Worm (Caenorhabditis elegans) whole organism, young adult: Measurements from ENCODE around the gene T28A11.22.

ENCODE experiments used
- B0019.2 ChIP-seq: fragments of 200-800 bp; sonication (Bioruptor generic); conservative IDR thresholded peaks from 2 replicates; pipeline ENCODE4 v1.3.6; 2022; ENCODE audit warnings: missing genetic modification reagents, missing genetic modification characterization, missing compliant biosample characterization
- B0336.3 ChIP-seq: fragments of 200-800 bp; sonication (Bioruptor generic); IDR thresholded peaks from 2 replicates; pipeline ENCODE4 v1.3.6; 2022; ENCODE audit warnings: missing genetic modification characterization, missing compliant biosample characterization
- D2030.7 ChIP-seq: fragments of 200-800 bp; sonication (Bioruptor generic); IDR thresholded peaks from 2 replicates; pipeline ENCODE4 v1.3.6; 2022; ENCODE audit warnings: missing genetic modification reagents, missing genetic modification characterization, missing compliant biosample characterization
- F10E7.11 ChIP-seq: sonication (generic microtip); optimal IDR thresholded peaks from 2 replicates; lab custom pipeline; 2017; ENCODE audit warnings: mild to moderate bottlenecking, missing genetic modification characterization, moderate library complexity, missing compliant biosample characterization
- K11D2.4 ChIP-seq: fragments of 200-800 bp; sonication (Bioruptor generic); IDR thresholded peaks from 2 replicates; pipeline ENCODE4 v1.3.6; 2022; ENCODE audit warnings: missing genetic modification reagents, missing genetic modification characterization, missing compliant biosample characterization
- K12H6.12 ChIP-seq: fragments of 200-800 bp; sonication (Bioruptor generic); optimal IDR thresholded peaks from 2 replicates; lab custom pipeline; 2018; ENCODE audit warnings: mild to moderate bottlenecking, missing genetic modification characterization, missing compliant biosample characterization
- Y53F4B.3 ChIP-seq: fragments of 200-800 bp; sonication (Bioruptor generic); IDR thresholded peaks from 2 replicates; pipeline ENCODE4 v1.3.6; 2022; ENCODE audit warnings: missing genetic modification reagents, missing genetic modification characterization, missing compliant biosample characterization
- Y56A3A.18 ChIP-seq: fragments of 200-800 bp; sonication (Bioruptor generic); IDR thresholded peaks from 2 replicates; pipeline ENCODE4 v1.3.6; 2022; ENCODE audit warnings: missing genetic modification reagents, missing genetic modification characterization, missing compliant biosample characterization
- Y95B8A.8 ChIP-seq: fragments of 200-800 bp; sonication (Bioruptor generic); IDR thresholded peaks from 2 replicates; pipeline ENCODE4 v1.3.6; 2022; ENCODE audit warnings: missing genetic modification reagents, missing genetic modification characterization, missing compliant biosample characterization
- ZK185.1 ChIP-seq: sonication (generic microtip); optimal IDR thresholded peaks from 2 replicates; lab custom pipeline; 2016; ENCODE audit warnings: mild to moderate bottlenecking, missing genetic modification characterization, missing compliant biosample characterization; ENCODE audit not compliant: poor library complexity, severe bottlenecking
- ama-1 ChIP-seq, 3 experiments: fragments of 150-350 bp in 1 of 3; sonication (generic microtip) in 2 of 3; optimal IDR thresholded peaks; 2 replicates each; lab custom pipeline; 2014 to 2018; ENCODE audit warnings: missing biosample characterization in 2 of 3, missing genetic modification characterization in 2 of 3, missing genetic modification reagents in 2 of 3
- atf-7 ChIP-seq: sonication (generic microtip); optimal IDR thresholded peaks from 2 replicates; lab custom pipeline; 2017; ENCODE audit warnings: mild to moderate bottlenecking, missing genetic modification characterization, missing compliant biosample characterization
- bed-1 ChIP-seq: fragments of 200-800 bp; sonication (Bioruptor generic); IDR thresholded peaks from 2 replicates; pipeline ENCODE4 v1.3.6; 2022; ENCODE audit warnings: missing genetic modification reagents, missing genetic modification characterization, missing compliant biosample characterization
- ceh-100 ChIP-seq: fragments of 200-800 bp; sonication (Bioruptor generic); IDR thresholded peaks from 2 replicates; pipeline ENCODE4 v1.3.6; 2022; ENCODE audit warnings: missing genetic modification reagents, missing genetic modification characterization, missing compliant biosample characterization
- die-1 ChIP-seq: sonication (generic microtip); optimal IDR thresholded peaks from 2 replicates; lab custom pipeline; 2016; ENCODE audit warnings: missing genotype, mild to moderate bottlenecking, missing genetic modification characterization, missing compliant biosample characterization
- dox-1 ChIP-seq: fragments of 200-800 bp; sonication (Bioruptor generic); IDR thresholded peaks from 2 replicates; pipeline ENCODE4 v1.3.6; 2022; ENCODE audit warnings: missing genetic modification reagents, missing genetic modification characterization, missing compliant biosample characterization
- dpff-1 ChIP-seq: sonication (generic microtip); optimal IDR thresholded peaks from 2 replicates; lab custom pipeline; 2017; ENCODE audit warnings: mild to moderate bottlenecking, missing genetic modification characterization, missing compliant biosample characterization
- egrh-3 ChIP-seq: fragments of 200-800 bp; sonication (Bioruptor generic); IDR thresholded peaks from 2 replicates; pipeline ENCODE4 v1.3.6; 2022; ENCODE audit warnings: missing genetic modification reagents, missing genetic modification characterization, missing compliant biosample characterization
- gei-17 ChIP-seq: fragments of 200-800 bp; sonication (Bioruptor generic); optimal IDR thresholded peaks from 2 replicates; lab custom pipeline; 2018; ENCODE audit warnings: mild to moderate bottlenecking, missing genetic modification characterization, missing compliant biosample characterization
- hmg-1.2 ChIP-seq: fragments of 200-800 bp; sonication (Bioruptor generic); IDR thresholded peaks from 2 replicates; pipeline ENCODE4 v1.3.6; 2022; ENCODE audit warnings: missing genetic modification reagents, missing genetic modification characterization, missing compliant biosample characterization
- hsf-1 ChIP-seq: fragments of 200-800 bp; sonication (Bioruptor generic); IDR thresholded peaks from 2 replicates; pipeline ENCODE4 v1.3.6; 2022; ENCODE audit warnings: missing genetic modification reagents, missing genetic modification characterization, missing compliant biosample characterization
- let-607 ChIP-seq, 2 experiments: fragments of 200-800 bp in 1 of 2; sonication (Bioruptor generic) in 1 of 2; sonication (generic microtip) in 1 of 2; optimal IDR thresholded peaks; 2 replicates each; lab custom pipeline; 2016 to 2018; ENCODE audit warnings: mild to moderate bottlenecking in 2 of 2, missing compliant biosample characterization in 2 of 2, missing genetic modification characterization in 2 of 2, moderate library complexity in 2 of 2, missing genotype in 1 of 2
- lin-40 ChIP-seq: sonication (generic microtip); optimal IDR thresholded peaks from 2 replicates; lab custom pipeline; 2016; ENCODE audit warnings: missing genetic modification characterization, mild to moderate bottlenecking, missing compliant biosample characterization, missing genotype, missing genetic modification reagents
- lsl-1 ChIP-seq: fragments of 200-800 bp; sonication (Bioruptor generic); optimal IDR thresholded peaks from 2 replicates; lab custom pipeline; 2018; ENCODE audit warnings: mild to moderate bottlenecking, missing genetic modification characterization, moderate library complexity, missing compliant biosample characterization
- madf-3 ChIP-seq: fragments of 200-800 bp; sonication (Bioruptor generic); IDR thresholded peaks from 2 replicates; pipeline ENCODE4 v1.3.6; 2022; ENCODE audit warnings: missing genetic modification reagents, missing genetic modification characterization, missing compliant biosample characterization
- mel-28 ChIP-seq: sonication (generic microtip); optimal IDR thresholded peaks from 2 replicates; lab custom pipeline; 2016; ENCODE audit warnings: borderline replicate concordance, mild to moderate bottlenecking, missing genetic modification characterization, missing compliant biosample characterization
- mxl-1 ChIP-seq: sonication (generic microtip); optimal IDR thresholded peaks from 2 replicates; lab custom pipeline; 2016; ENCODE audit warnings: missing genetic modification characterization, missing compliant biosample characterization
- nfyb-1 ChIP-seq: fragments of 200-800 bp; sonication (Bioruptor generic); IDR thresholded peaks from 2 replicates; pipeline ENCODE4 v1.3.6; 2022; ENCODE audit warnings: missing genetic modification reagents, missing genetic modification characterization, missing compliant biosample characterization
- nhr-90 ChIP-seq: sonication (generic microtip); optimal IDR thresholded peaks from 2 replicates; lab custom pipeline; 2016; ENCODE audit warnings: missing genotype, mild to moderate bottlenecking, missing genetic modification characterization, missing compliant biosample characterization
- pbrm-1 ChIP-seq: fragments of 200-800 bp; sonication (Bioruptor generic); IDR thresholded peaks from 2 replicates; pipeline ENCODE4 v1.3.6; 2022; ENCODE audit warnings: missing genetic modification reagents, missing genetic modification characterization, missing compliant biosample characterization
- snpc-4 ChIP-seq, 5 experiments: fragments of 150-350 bp in 1 of 5; sonication (generic microtip) in 4 of 5; optimal IDR thresholded peaks; 2 replicates each; lab custom pipeline; 2014 to 2018; ENCODE audit warnings: missing genetic modification characterization in 5 of 5, missing biosample characterization in 3 of 5, antibody characterized with exemption in 2 of 5, mild to moderate bottlenecking in 2 of 5, missing compliant biosample characterization in 2 of 5, missing genotype in 2 of 5, moderate library complexity in 2 of 5, missing genetic modification reagents in 1 of 5
- unc-130 ChIP-seq: sonication (generic microtip); optimal IDR thresholded peaks from 2 replicates; lab custom pipeline; 2016; ENCODE audit warnings: missing genetic modification reagents, missing genetic modification characterization, missing compliant biosample characterization
- unc-62 ChIP-seq: fragments of 150-350 bp; optimal IDR thresholded peaks from 2 replicates; lab custom pipeline; 2014; ENCODE audit warnings: missing biosample characterization, missing genetic modification reagents, missing genetic modification characterization
- zfh-2 ChIP-seq: fragments of 200-800 bp; sonication (Bioruptor generic); conservative IDR thresholded peaks from 2 replicates; pipeline ENCODE4 v1.3.6; 2022; ENCODE audit warnings: missing genetic modification reagents, missing genetic modification characterization, missing compliant biosample characterization
- zim-3 ChIP-seq: sonication (generic microtip); optimal IDR thresholded peaks from 2 replicates; lab custom pipeline; 2017; ENCODE audit warnings: mild to moderate bottlenecking, missing genetic modification characterization, moderate library complexity, missing compliant biosample characterization
- ztf-18 ChIP-seq: sonication (generic microtip); optimal IDR thresholded peaks from 2 replicates; lab custom pipeline; 2016; ENCODE audit warnings: missing genotype, mild to moderate bottlenecking, missing genetic modification characterization, missing compliant biosample characterization
- ztf-28 ChIP-seq: fragments of 200-800 bp; sonication (Bioruptor generic); IDR thresholded peaks from 2 replicates; pipeline ENCODE4 v1.3.6; 2022; ENCODE audit warnings: missing genetic modification reagents, missing genetic modification characterization, missing compliant biosample characterization

Gene T28A11.22

DNA sequence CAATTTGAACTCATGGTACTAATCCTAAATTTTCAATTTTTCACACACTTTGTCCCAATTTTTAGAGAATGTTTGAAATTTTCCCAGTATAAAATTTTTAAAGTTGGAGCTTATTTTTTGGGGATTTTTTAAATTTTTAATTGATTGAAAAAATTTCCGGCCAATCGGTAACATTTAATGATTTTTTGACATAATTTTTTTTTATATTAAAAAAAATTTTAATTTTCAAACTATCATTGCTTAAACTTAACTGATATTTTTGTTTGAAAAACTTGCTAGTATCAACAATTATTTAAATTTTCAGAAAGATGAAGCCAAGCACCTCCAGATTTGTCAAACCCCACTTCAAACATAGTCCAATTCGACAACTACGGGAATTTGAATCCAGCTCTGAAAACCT is at the start of gene T28A11.22:
Gene T28A11.22 (plus strand): TSS at position 301 of the 400 bp plus-strand sequence.
- no peak for TF ChIP-seq ama-1 (optimal IDR thresholded peaks at IDR 0.05; lab: Kevin White, UChicago)
- TF ChIP-seq ama-1 (GFP tag; optimal IDR thresholded peaks at IDR 0.05; lab: Kevin White, UChicago): no peak
- no peak for TF ChIP-seq Y56A3A.18 (GFP tag; lab: Robert Waterston, UW)
- TF ChIP-seq Y95B8A.8 (GFP tag; lab: Robert Waterston, UW): no peak
- TF ChIP-seq dpff-1 (tag; lab: Kevin White, UChicago): no peak
- TF ChIP-seq F10E7.11: no peak
- TF ChIP-seq nfyb-1 (GFP tag; lab: Robert Waterston, UW): no peak
- TF ChIP-seq D2030.7 (GFP tag; lab: Robert Waterston, UW): no peak
- TF ChIP-seq B0019.2 (GFP tag; lab: Robert Waterston, UW): no peak
- no peak for TF ChIP-seq atf-7 (tag; lab: Kevin White, UChicago)
- TF ChIP-seq unc-130: no peak
- TF ChIP-seq lin-40 (tag; lab: Kevin White, UChicago): no peak
- TF ChIP-seq ceh-100 (GFP tag; lab: Robert Waterston, UW): no peak
- no peak for TF ChIP-seq let-607 (tag; optimal IDR thresholded peaks at IDR 0.05; lab: Kevin White, UChicago)
- TF ChIP-seq nhr-90: no peak
- no peak for TF ChIP-seq K11D2.4 (GFP tag; lab: Robert Waterston, UW)
- no peak for TF ChIP-seq ZK185.1 (tag; lab: Kevin White, UChicago)
- no peak for TF ChIP-seq madf-3 (GFP tag; lab: Robert Waterston, UW)
- no peak for TF ChIP-seq B0336.3 (GFP tag; lab: Robert Waterston, UW)

DNA sequence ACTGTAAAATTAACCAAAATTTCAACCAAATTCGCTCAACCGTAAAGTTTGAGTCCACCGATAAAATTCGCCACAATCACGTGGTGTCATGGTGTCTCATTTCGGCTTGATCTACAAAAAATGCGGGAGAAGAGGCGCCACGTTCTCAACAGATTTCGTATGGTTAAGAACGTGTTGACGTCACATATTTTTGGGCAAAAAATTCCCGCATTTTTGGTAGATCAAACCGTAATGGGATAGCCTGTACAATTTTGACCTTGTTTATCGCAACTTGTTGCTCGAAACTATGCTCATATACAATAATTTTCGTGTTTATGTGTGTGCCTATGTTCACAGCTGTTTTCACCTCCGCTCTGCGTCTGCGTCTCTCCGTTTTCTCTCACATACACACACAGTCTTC is 48.4 kb upstream of the T28A11.22 start:
- no peak for TF ChIP-seq dox-1
- TF ChIP-seq bed-1 (GFP tag; lab: Robert Waterston, UW): no peak
- 0 out of 2 replicates have a peak, but pooled peaks have one; percentile 9 for TF ChIP-seq hmg-1.2 (GFP tag; lab: Robert Waterston, UW)

DNA sequence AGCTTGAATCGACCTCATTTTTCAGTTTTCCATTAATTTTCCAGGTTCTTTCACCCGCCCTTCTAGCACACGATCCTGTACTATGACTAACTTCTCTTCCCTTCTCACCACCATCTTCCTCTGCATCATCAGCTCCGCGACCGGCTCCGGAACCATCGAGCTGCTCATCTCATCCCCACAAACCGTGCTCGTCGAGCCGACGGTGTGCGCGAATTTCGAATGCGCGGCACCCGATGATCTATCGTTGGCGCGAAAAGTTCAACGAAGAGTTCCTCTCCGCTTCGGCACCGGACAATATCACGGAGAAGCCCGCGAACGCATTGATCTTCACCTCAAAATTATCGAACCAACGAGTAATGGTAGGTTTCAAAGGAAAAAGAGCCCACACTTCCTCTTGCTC is 47.2 kb upstream of the T28A11.22 start, which contains the start of gene apx-1:
Gene apx-1 (plus strand): TSS at position 50 of the 400 bp plus-strand sequence.
- TF ChIP-seq ama-1 (optimal IDR thresholded peaks at IDR 0.05; lab: Kevin White, UChicago) (no peak), ama-1 (GFP tag; optimal IDR thresholded peaks at IDR 0.05; lab: Kevin White, UChicago) (no peak), egrh-3 (GFP tag; lab: Robert Waterston, UW) (peak; percentile 10; the same call in 1 of the 2 replicates), unc-62 (GFP tag; lab: Kevin White, UChicago) (no peak), B0336.3 (GFP tag; lab: Robert Waterston, UW) (no peak), D2030.7 (GFP tag; lab: Robert Waterston, UW) (no peak), zfh-2 (peak; percentile 72), unc-130 (no peak), pbrm-1 (GFP tag; lab: Robert Waterston, UW) (no peak), lsl-1 (no peak), bed-1 (GFP tag; lab: Robert Waterston, UW) (no peak), hsf-1 (GFP tag; lab: Robert Waterston, UW) (no peak)
- TF ChIP-seq, all 124 proteins: peak for 2

DNA sequence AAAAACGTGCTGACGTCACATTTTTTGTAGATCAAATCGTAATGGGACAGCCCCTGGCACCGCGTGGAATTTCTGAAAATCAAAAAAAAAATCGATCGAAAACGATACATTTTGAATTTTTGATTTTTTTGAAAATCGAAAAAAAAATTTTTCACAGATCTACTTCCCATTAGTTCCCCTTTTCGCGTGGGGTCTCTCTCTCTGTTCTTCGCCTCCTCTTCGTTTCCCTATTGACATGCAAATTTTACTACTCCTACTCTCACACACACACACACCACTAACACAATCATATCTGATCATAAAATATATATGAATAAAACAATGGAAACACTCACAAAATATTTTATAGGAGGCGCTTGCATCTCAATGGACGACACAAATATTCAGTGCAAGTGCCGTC is 38.8 kb upstream of the T28A11.22 start:
- no peak for TF ChIP-seq mel-28 (tag; lab: Kevin White, UChicago)
- no peak for TF ChIP-seq hmg-1.2 (GFP tag; lab: Robert Waterston, UW)
- TF ChIP-seq die-1 (tag; lab: Kevin White, UChicago): no peak
- no peak for TF ChIP-seq atf-7 (tag; lab: Kevin White, UChicago)
- TF ChIP-seq, all 124 proteins: peak for 0

DNA sequence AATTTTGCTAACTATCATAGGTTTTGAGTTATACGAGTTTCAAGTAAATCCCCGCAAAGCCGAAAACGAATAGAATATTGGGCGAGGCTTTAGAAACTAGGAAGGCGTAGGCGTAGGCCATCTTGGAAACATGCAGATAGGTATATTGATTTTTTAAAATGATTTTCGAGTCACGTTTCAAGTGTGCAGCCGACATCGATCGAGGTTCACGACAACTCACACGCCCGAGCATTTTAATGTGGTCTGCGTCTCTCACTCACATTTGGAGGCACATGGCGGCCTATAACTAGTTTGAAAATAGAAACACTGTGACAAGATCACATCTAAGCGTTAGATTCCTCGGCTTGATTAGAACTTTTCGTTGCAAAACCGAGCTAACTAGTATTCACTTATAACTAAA is 30.0 kb upstream of the T28A11.22 start, which contains the start of gene K08D9.2:
Gene K08D9.2 (plus strand): TSS at position 301 of the 400 bp plus-strand sequence.
- no peak for TF ChIP-seq mxl-1 (tag; lab: Kevin White, UChicago)
- TF ChIP-seq zim-3: no peak
- TF ChIP-seq lsl-1: no peak
- no peak for TF ChIP-seq unc-62 (GFP tag; lab: Kevin White, UChicago)
- no peak for TF ChIP-seq snpc-4 (GFP tag; optimal IDR thresholded peaks at IDR 0.05; lab: Kevin White, UChicago)
- no peak for TF ChIP-seq snpc-4 (tag; optimal IDR thresholded peaks at IDR 0.05; lab: Kevin White, UChicago)
- TF ChIP-seq ztf-18: no peak
- TF ChIP-seq nfyb-1 (GFP tag; lab: Robert Waterston, UW): no peak
- no peak for TF ChIP-seq Y53F4B.3 (GFP tag; lab: Robert Waterston, UW)
- TF ChIP-seq gei-17 (GFP tag; lab: Kevin White, UChicago): no peak
- no peak for TF ChIP-seq ztf-28 (GFP tag; lab: Robert Waterston, UW)
- TF ChIP-seq K12H6.12: no peak
- TF ChIP-seq, all 124 proteins: peak for 0
